Worm (Caenorhabditis elegans) whole organism, mixed stage, embryonic: Measurements from ENCODE around the gene K03D3.5.

ENCODE experiments used
- bed-3 ChIP-seq: fragments of 200-800 bp; sonication (Bioruptor generic); optimal IDR thresholded peaks from 3 replicates; lab custom pipeline; 2018; ENCODE audit warnings: mild to moderate bottlenecking, missing genetic modification characterization, moderate library complexity, missing compliant biosample characterization
- zip-8 ChIP-seq: fragments of 150-350 bp; optimal IDR thresholded peaks from 2 replicates; lab custom pipeline; 2014; ENCODE audit warnings: missing biosample characterization, missing genetic modification characterization

Gene K03D3.5

DNA sequence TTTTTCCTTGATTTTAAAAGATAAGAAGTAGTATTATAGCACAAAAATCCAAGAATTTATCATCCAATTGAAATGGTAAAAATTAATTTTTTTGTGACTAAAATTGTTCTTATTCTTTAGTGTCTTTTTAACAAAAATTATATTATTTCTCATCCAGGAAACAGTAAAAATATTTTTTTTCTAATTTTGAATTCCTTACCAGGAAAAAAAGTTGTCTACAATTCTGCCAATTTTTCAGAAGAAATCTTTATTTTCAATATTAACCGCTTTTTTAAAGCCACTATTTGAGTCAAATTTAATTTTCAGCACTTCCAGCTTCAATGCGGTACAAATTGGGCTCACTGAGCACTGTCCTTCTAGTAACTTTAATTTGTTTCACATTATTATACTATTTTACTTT lies 49.4 kb downstream of the K03D3.5 start, which contains the start of gene F38C2.4:
F38C2.4 (plus strand) TSS at position 301 of the 400 bp plus-strand sequence.
- TF ChIP-seq zip-8 (tag; lab: Kevin White, UChicago), result no peak
- no peak for TF ChIP-seq bed-3
